Fruit fly (Drosophila melanogaster): Measurements from ENCODE around the gene CG45045.

DNA sequence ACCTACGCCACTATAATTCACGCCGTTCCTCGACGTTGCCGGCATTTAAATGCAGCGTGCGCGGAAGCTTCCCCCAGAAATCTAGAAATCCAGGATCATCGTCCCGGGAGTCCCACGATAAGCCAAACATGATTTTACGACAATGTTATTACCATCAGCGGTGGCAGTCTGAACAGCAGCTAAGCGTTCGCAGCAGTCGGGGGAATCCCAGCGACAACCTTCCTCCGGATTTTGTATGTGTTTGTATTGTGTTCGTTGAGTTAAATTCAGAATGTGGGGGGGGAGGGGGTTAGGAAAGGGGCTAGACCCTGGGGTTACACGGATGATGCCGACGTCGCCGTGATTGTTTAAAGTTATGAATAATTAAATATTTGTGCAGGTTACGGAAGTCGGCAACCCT is 23.4 kb upstream of the CG45045 start:
- no peak for TF ChIP-seq CG7101 (tag; optimal IDR thresholded peaks at IDR 0.05)
- no peak for TF ChIP-seq CG5204 (GFP tag; optimal IDR thresholded peaks at IDR 0.05)
- no peak for TF ChIP-seq cnc (optimal IDR thresholded peaks at IDR 0.05)
- no peak for TF ChIP-seq Mnt (GFP tag; optimal IDR thresholded peaks at IDR 0.05)
- no peak for TF ChIP-seq pad (GFP tag; optimal IDR thresholded peaks at IDR 0.05)
- no peak for TF ChIP-seq Hr96 (GFP tag; optimal IDR thresholded peaks at IDR 0.05)
- TF ChIP-seq kay (GFP tag; ENCODE audit: borderline replicate concordance) = no peak
- no peak for TF ChIP-seq CG1620 (GFP tag; optimal IDR thresholded peaks at IDR 0.05)
- TF ChIP-seq CG14711 (tag; optimal IDR thresholded peaks at IDR 0.05) = no peak
- no peak for TF ChIP-seq ovo (GFP tag; optimal IDR thresholded peaks at IDR 0.05)
- no peak for TF ChIP-seq CG7045 (GFP tag; optimal IDR thresholded peaks at IDR 0.05)
